Fruit fly (Drosophila melanogaster): Measurements from ENCODE around the gene Cpr97Eb.

Gene Cpr97Eb

dm6 chr3R:27135692-27136641 is 45.0 kb upstream of the Cpr97Eb start (continued):
- TF ChIP-seq sc (optimal IDR thresholded peaks at IDR 0.05) (no peak), sc (GFP tag; optimal IDR thresholded peaks at IDR 0.05) (peak; percentile 75), sob (GFP tag; IDR thresholded peaks at IDR 0.05) (0 out of 2 replicates have a peak, but pooled peaks have one; percentile 44), Dad (GFP tag; optimal IDR thresholded peaks at IDR 0.05) (peak; percentile 32), jumu (GFP tag; optimal IDR thresholded peaks at IDR 0.05) (peak; percentile 27), sug (tag; optimal IDR thresholded peaks at IDR 0.05) (no peak), nerfin-1 (tag; optimal IDR thresholded peaks at IDR 0.05) (peak; percentile 56), gt (GFP tag; IDR thresholded peaks at IDR 0.05) (no peak), Ptx1 (GFP tag; IDR thresholded peaks at IDR 0.05) (peak; percentile 52), CG32772 (GFP tag; IDR thresholded peaks at IDR 0.05) (0 out of 2 replicates have a peak, but pooled peaks have one; percentile 32), CG17568 (GFP tag; optimal IDR thresholded peaks at IDR 0.05) (peak; percentile 77), D19B (GFP tag; optimal IDR thresholded peaks at IDR 0.05) (no peak), CG14014 (GFP tag; IDR thresholded peaks at IDR 0.05) (peak; percentile 53; the same call in 1 of the 2 replicates), CG17186 (GFP tag; optimal IDR thresholded peaks at IDR 0.05) (peak; percentile 66), bcd (GFP tag; optimal IDR thresholded peaks at IDR 0.05) (peak; percentile 60), TFAM (GFP tag; optimal IDR thresholded peaks at IDR 0.05) (peak; percentile 14), CG10267 (tag; optimal IDR thresholded peaks at IDR 0.05) (peak; percentile 40), Ada2b (GFP tag; IDR thresholded peaks at IDR 0.05) (peak; percentile 45; the same call in 1 of the 2 replicates), kah (GFP tag; optimal IDR thresholded peaks at IDR 0.05) (peak; percentile 32), sr (GFP tag; IDR thresholded peaks at IDR 0.05) (0 out of 3 replicates have a peak, but pooled peaks have one; percentile 34), tap (tag; optimal IDR thresholded peaks at IDR 0.05) (peak; percentile 34), CG9727 (GFP tag; optimal IDR thresholded peaks at IDR 0.05) (peak; percentile 88), chinmo (GFP tag; IDR thresholded peaks at IDR 0.05; ENCODE audit: partially characterized antibody) (no peak), CG1832 (GFP tag; optimal IDR thresholded peaks at IDR 0.05) (no peak), CG10274 (GFP tag; optimal IDR thresholded peaks at IDR 0.05) (peak; percentile 33), tup (GFP tag; optimal IDR thresholded peaks at IDR 0.05) (peak; percentile 22), Taf1 (GFP tag; IDR thresholded peaks at IDR 0.05) (no peak), CG13775 (GFP tag; optimal IDR thresholded peaks at IDR 0.05) (peak; percentile 29), sens (GFP tag) (peak; percentile 95), Vsx1 (GFP tag; optimal IDR thresholded peaks at IDR 0.05) (peak; percentile 89), sqz (GFP tag; optimal IDR thresholded peaks at IDR 0.05) (peak; percentile 71), CG17912 (GFP tag; optimal IDR thresholded peaks at IDR 0.05) (no peak), Hmr (GFP tag; optimal IDR thresholded peaks at IDR 0.05) (peak; percentile 47), Gug (GFP tag; IDR thresholded peaks at IDR 0.05) (no peak), odd (GFP tag; optimal IDR thresholded peaks at IDR 0.05) (peak; percentile 75), br (optimal IDR thresholded peaks at IDR 0.05) (no peak), phol (tag; optimal IDR thresholded peaks at IDR 0.05) (peak; percentile 5), CG32767 (GFP tag; IDR thresholded peaks at IDR 0.05) (peak; percentile 57; the same call in 1 of the 2 replicates), fu2 (GFP tag; optimal IDR thresholded peaks at IDR 0.05) (no peak), trh (GFP tag; optimal IDR thresholded peaks at IDR 0.05) (peak; percentile 48), exex (tag; optimal IDR thresholded peaks at IDR 0.05) (peak; percentile 39), nau (GFP tag; optimal IDR thresholded peaks at IDR 0.05) (peak; percentile 81), usp (GFP tag; optimal IDR thresholded peaks at IDR 0.05) (no peak), lab (GFP tag; optimal IDR thresholded peaks at IDR 0.05) (peak; percentile 82), CG30403 (GFP tag; optimal IDR thresholded peaks at IDR 0.05) (no peak), Spps (tag; optimal IDR thresholded peaks at IDR 0.05) (peak; percentile 47), CG3407 (GFP tag; optimal IDR thresholded peaks at IDR 0.05) (peak; percentile 83), C15 (GFP tag; IDR thresholded peaks at IDR 0.05) (no peak), wek (GFP tag; optimal IDR thresholded peaks at IDR 0.05) (peak; percentile 75)
